Worm (Caenorhabditis elegans): ENCODE measurements around the gene pisy-1.

Gene pisy-1

DNA sequence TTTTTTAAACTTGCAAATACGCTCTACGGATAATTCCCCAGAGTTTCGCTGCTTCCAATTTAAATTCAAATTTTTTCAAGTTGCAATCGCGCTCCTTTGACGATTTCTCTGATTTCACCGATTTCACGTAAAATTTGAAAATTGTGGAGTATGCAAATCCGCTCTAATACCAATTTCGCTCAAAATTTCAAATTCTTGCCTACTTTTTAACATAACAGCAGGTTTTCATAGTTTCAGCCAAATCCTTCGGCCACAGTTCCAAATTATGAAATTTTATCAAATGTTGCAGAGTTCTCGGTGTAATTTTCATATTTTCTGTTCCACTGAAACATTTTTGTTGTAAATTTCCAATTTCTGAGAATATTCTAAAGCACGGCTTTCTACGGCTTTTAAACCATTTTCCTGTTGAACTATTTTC is 49.7 kb upstream of the pisy-1 start, which contains the start of gene alkb-7 (continued):
- TF ChIP-seq B0035.1 (tag; optimal IDR thresholded peaks at IDR 0.05) (no peak), chd-7 (tag; optimal IDR thresholded peaks at IDR 0.05) (peak; percentile 49), F52B5.7 (tag; optimal IDR thresholded peaks at IDR 0.05) (peak; percentile 27), hlh-12 (tag; optimal IDR thresholded peaks at IDR 0.05) (no peak), hlh-26 (GFP tag; conservative IDR thresholded peaks at IDR 0.05) (no peak), T26A5.8 (tag; optimal IDR thresholded peaks at IDR 0.05) (no peak), hsf-1 (GFP tag; IDR thresholded peaks at IDR 0.05) (peak; percentile 32; the same call in 1 of the 2 replicates), him-1 (tag; optimal IDR thresholded peaks at IDR 0.05) (peak; percentile 44), nfya-2 (GFP tag; IDR thresholded peaks at IDR 0.05) (no peak), ztf-3 (GFP tag; optimal IDR thresholded peaks at IDR 0.05) (no peak), zim-3 (tag; optimal IDR thresholded peaks at IDR 0.05) (no peak), pbrm-1 (GFP tag; IDR thresholded peaks at IDR 0.05) (no peak; the same call in none of the 2 replicates), F37B4.10 (GFP tag; IDR thresholded peaks at IDR 0.05) (no peak), akir-1 (GFP tag; optimal IDR thresholded peaks at IDR 0.05) (no peak), madf-6 (GFP tag; IDR thresholded peaks at IDR 0.05) (no peak; the same call in 1 of the 2 replicates), bed-1 (GFP tag; IDR thresholded peaks at IDR 0.05) (no peak), F39B2.1 (GFP tag; IDR thresholded peaks at IDR 0.05) (no peak), Y79H2A.3 (GFP tag; conservative IDR thresholded peaks at IDR 0.05) (no peak), somi-1 (GFP tag; optimal IDR thresholded peaks at IDR 0.05) (peak; percentile 30), snpc-1.3 (tag; optimal IDR thresholded peaks at IDR 0.05; ENCODE audit: insufficient read depth) (no peak), Y95B8A.8 (GFP tag; IDR thresholded peaks at IDR 0.05) (peak; percentile 10; the same call in 1 of the 2 replicates), F49E8.2 (tag; optimal IDR thresholded peaks at IDR 0.05; ENCODE audit: insufficient read depth) (no peak), pha-4 (tag; optimal IDR thresholded peaks at IDR 0.05) (no peak), aptf-2 (GFP tag; conservative IDR thresholded peaks at IDR 0.05) (no peak), nhr-90 (tag; optimal IDR thresholded peaks at IDR 0.05) (no peak), let-607 (tag; optimal IDR thresholded peaks at IDR 0.05) (no peak), cebp-2 (GFP tag; IDR thresholded peaks at IDR 0.05) (0 out of 2 replicates have a peak, but pooled peaks have one; percentile 26), snpc-1.1 (tag; optimal IDR thresholded peaks at IDR 0.05; ENCODE audit: insufficient read depth) (no peak), sdz-38 (tag; optimal IDR thresholded peaks at IDR 0.05) (no peak), F23B12.7 (tag; optimal IDR thresholded peaks at IDR 0.05; ENCODE audit: insufficient read depth) (no peak), rpc-1 (optimal IDR thresholded peaks at IDR 0.05) (no peak), rpc-1 (tag; optimal IDR thresholded peaks at IDR 0.05) (no peak), F10E7.11 (tag; optimal IDR thresholded peaks at IDR 0.05) (no peak), T07F8.4 (tag; optimal IDR thresholded peaks at IDR 0.05) (no peak), zfh-2 (GFP tag; conservative IDR thresholded peaks at IDR 0.05) (no peak), rcor-1 (GFP tag; IDR thresholded peaks at IDR 0.05) (no peak), sea-2 (GFP tag; IDR thresholded peaks at IDR 0.05) (no peak), madf-8 (GFP tag; conservative IDR thresholded peaks at IDR 0.05) (no peak), efl-1 (GFP tag; optimal IDR thresholded peaks at IDR 0.05) (no peak), ceh-58 (GFP tag; IDR thresholded peaks at IDR 0.05) (no peak), B0336.3 (GFP tag; IDR thresholded peaks at IDR 0.05) (peak; percentile 59; the same call in 1 of the 2 replicates), tbp1 (GFP tag; optimal IDR thresholded peaks at IDR 0.05) (peak; percentile 6), ztf-22 (GFP tag; optimal IDR thresholded peaks at IDR 0.05) (no peak), tbx-9 (tag; optimal IDR thresholded peaks at IDR 0.05; ENCODE audit: borderline replicate concordance) (no peak), die-1 (tag; optimal IDR thresholded peaks at IDR 0.05) (no peak), F22D6.2 (tag; optimal IDR thresholded peaks at IDR 0.05) (no peak), B0019.2 (GFP tag; conservative IDR thresholded peaks at IDR 0.05) (no peak), atf-7 (tag; optimal IDR thresholded peaks at IDR 0.05) (no peak), unc-130 (GFP tag; optimal IDR thresholded peaks at IDR 0.05) (no peak)

All from whole organism, young adult.